Fruit fly (Drosophila melanogaster) S2 (cell line): ENCODE results near the gene Tfb5.
A peak's percentile ranks its signal among the peaks of the same experiment; 100 is the strongest.

ENCODE experiments used
- CG8478 ChIP-seq: fragments of >200 bp; optimal IDR thresholded peaks from 2 replicates; lab custom pipeline; 2018
- CTCF ChIP-seq, 2 experiments: fragments of >200 bp; optimal IDR thresholded peaks; 2 replicates each; lab custom pipeline; 2018

Tfb5 gene

dm6 chr2L:4996283-4996922, 14.2 kb downstream of the Tfb5 start:
- TF ChIP-seq CTCF (optimal IDR thresholded peaks at IDR 0.05; lab: Kevin White, UChicago) (no peak), CG8478 (lab: Kevin White, UChicago) (no peak)

DNA sequence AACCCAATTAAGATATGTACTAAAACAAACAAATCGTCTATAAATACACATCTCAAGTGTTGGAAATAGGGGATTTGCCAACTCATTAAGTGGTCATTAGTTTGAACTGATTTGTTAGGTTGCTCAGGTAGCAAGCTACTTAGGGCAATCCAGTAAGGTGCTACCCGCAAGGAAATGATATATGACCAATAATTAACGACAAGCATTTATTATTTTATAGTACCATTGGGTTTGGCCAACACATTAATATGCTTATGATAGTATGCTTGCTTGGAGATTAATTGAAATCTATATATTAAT, 14.8 kb downstream of the Tfb5 start:
- TF ChIP-seq CTCF (optimal IDR thresholded peaks at IDR 0.05; lab: Kevin White, UChicago) (no peak), CG8478 (lab: Kevin White, UChicago) (no peak)

DNA sequence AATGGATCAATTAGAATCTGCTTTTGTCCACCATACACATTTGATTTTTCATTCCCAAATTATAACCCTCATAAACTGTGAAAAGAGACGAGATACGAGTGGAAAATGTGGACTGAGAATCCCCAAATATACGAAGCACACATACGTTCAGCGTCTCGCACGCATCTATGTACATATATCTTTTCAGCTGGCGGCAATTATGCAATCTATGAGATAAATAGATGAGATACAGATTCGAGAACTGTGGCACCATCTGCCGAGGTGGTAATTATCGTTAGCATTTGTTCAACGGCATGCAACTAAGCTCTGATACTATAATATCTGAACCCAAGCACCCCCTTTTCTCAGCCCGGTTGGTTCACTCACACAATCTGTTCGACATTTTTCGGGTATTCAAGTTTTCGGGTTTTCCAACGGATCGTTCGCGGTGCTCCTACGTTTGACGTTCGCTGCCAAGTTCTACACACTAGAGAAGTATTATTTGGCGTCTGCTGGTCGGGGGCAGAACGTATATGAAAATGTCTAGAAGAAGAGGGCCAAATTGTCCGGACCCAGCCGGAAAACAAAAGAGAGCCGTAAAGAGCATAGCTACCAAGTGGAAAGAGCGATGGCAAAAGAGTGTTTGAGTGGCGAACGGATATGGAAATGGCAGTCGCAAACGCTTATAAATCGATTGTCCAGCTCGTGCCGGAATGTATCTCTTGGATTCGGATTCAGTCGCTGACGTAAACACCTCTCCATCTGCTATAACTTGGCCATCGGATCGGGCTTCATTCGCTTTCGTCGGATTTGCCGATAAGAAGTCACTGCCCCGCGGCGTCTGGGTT, 15.4 kb downstream of the Tfb5 start:
- TF ChIP-seq CTCF (optimal IDR thresholded peaks at IDR 0.05; lab: Kevin White, UChicago), result no peak
- TF ChIP-seq CG8478 (lab: Kevin White, UChicago), result no peak

DNA sequence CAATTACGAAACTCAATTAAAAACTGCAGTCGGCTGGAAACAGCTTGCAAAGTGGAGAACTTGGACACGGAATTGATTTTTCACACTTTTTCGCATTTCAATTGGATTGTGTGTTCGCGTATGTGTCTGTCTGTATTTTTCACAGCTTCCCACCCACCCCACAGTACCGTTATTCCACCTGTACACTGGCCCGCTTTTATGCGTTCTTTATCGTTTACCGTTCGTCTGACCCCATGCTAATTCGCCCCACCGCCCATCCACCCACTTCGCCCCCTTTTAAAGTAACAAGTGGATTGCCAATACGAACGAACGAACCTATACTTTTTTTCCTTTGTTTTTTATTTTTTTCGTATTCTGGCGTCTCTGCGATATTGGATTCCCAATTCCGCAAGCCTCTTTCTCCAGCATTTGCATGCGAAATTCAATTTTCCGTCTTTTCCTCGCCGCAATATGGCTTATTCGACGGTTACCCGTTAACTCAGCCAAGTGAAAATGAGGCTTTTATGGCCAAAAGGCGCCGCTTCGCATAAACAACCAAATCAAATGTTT, 28.5 kb downstream of the Tfb5 start:
- TF ChIP-seq CG8478 (lab: Kevin White, UChicago) (no peak), CTCF (optimal IDR thresholded peaks at IDR 0.05; lab: Kevin White, UChicago) (no peak)

dm6 chr2L:4981278-4981966, 29.2 kb downstream of the Tfb5 start, which contains the start of the genes CG8892 and CG34126:
Gene CG8892, minus strand, starts transcription at chr2L:4981592.
Gene CG34126, plus strand, starts transcription at chr2L:4981614.
- TF ChIP-seq CTCF (optimal IDR thresholded peaks at IDR 0.05; lab: Kevin White, UChicago), result no peak
- TF ChIP-seq CG8478 (lab: Kevin White, UChicago), result no peak

DNA sequence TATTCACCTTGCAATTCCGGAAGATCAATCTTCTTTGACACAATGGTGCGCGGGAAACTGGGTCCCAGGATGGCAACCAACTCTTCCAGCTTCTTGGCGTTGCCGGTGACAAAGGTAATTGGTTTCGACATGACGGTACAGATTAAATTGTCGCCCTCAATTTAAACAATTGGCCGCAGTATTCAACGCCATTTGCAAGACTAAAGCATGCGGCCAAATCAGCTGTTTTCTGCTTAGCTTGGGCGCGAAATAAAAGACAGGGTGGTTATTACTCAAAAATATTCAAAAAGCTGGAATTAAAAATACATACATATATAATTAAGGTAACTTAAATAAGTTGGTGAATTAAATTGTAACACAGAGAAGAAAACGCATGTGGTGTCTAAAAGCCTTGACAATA, 31.5 kb downstream of the Tfb5 start, which contains the start of gene CG8891:
CG8891 (minus strand) TSS at position 242 of the 400 bp plus-strand sequence.
- no peak for TF ChIP-seq CG8478 (lab: Kevin White, UChicago)
- no peak for TF ChIP-seq CTCF (optimal IDR thresholded peaks at IDR 0.05; lab: Kevin White, UChicago)

- TF ChIP-seq CG8478 (lab: Kevin White, UChicago), result no peak
- no peak for TF ChIP-seq CTCF (optimal IDR thresholded peaks at IDR 0.05; lab: Kevin White, UChicago)
Measured at dm6 chr2L:4976988-4977551, 33.6 kb downstream of the Tfb5 start, which contains the start of the genes Gmd and CG3792. Gene Gmd, minus strand, starts transcription at chr2L:4977023. Gene CG3792, plus strand, starts transcription at chr2L:4977312.

DNA sequence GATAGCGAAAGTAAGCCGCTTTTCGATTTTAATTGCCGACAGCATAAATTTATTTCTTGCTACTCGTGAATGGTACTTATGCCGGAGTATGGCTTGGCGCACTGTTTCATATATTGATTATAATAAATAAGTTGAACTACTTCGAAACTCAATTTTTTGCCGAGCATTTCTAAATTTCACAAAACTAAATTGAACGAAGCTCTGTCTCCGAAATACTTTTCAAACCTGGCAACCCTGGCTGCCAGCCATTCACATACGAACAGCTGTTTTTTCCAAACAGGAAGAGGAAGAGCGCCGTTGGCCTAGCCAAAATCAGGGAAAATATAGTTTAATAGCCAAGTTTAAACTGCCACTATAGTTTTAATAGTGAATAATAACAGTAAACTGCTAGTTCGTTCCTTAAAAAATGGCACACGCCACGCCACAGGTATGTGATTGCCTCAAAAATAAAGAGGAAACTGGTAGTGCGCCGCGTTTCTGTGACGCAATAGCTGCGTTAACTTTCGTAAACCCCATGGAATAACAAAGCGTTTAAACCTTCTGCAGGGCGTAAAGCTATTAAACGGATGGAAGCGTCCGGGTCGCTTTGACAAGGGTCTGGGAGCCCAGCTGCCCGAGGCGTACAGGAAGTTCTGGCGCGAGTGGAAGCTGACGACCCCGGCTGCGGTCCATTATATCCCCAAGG, 36.8 kb downstream of the Tfb5 start, which contains the start of gene mRpL28:
mRpL28 (plus strand) TSS at position 246 of the 685 bp plus-strand sequence.
- TF ChIP-seq CG8478 (lab: Kevin White, UChicago), result no peak

dm6 chr2L:4971329-4971798, 39.3 kb downstream of the Tfb5 start, which contains the start of gene CG14043:
Gene CG14043, plus strand, starts transcription at chr2L:4971702.
- TF ChIP-seq CG8478 (lab: Kevin White, UChicago), result no peak
- peak in 1 of 2 experiments; percentile 16 for TF ChIP-seq CTCF (optimal IDR thresholded peaks at IDR 0.05; lab: Kevin White, UChicago)

DNA sequence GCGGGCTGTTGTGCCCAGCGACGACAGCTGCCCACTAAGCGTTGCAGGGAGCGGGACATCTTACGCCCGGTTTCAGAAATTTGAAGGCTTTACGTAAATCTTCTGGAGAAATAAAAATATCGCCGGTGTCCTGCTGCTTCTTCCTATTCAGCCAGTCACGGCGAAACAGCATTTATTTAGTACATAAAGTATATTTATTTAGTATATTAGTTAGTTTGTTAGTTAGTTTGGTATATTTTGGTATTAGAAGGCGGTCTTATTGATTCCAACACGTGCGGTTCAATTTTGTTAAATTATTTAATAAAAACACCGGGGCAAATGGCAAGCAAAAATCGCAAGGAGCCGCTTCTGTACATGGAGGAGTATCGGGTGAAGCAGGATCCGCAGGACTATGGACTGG, 41.9 kb downstream of the Tfb5 start, which contains the start of the genes Scox and Polr1C:
Scox (minus strand) TSS at position 169 of the 400 bp plus-strand sequence.
Polr1C (plus strand) TSS at position 238 of the 400 bp plus-strand sequence.
- TF ChIP-seq CTCF (optimal IDR thresholded peaks at IDR 0.05; lab: Kevin White, UChicago) (no peak), CG8478 (lab: Kevin White, UChicago) (no peak)

- no peak for TF ChIP-seq CTCF (optimal IDR thresholded peaks at IDR 0.05; lab: Kevin White, UChicago)
- no peak for TF ChIP-seq CG8478 (lab: Kevin White, UChicago)
Measured at dm6 chr2L:4967511-4967910, 43.1 kb downstream of the Tfb5 start, which contains the start of gene eIF3i. Gene eIF3i, minus strand, starts transcription at chr2L:4967775.

DNA sequence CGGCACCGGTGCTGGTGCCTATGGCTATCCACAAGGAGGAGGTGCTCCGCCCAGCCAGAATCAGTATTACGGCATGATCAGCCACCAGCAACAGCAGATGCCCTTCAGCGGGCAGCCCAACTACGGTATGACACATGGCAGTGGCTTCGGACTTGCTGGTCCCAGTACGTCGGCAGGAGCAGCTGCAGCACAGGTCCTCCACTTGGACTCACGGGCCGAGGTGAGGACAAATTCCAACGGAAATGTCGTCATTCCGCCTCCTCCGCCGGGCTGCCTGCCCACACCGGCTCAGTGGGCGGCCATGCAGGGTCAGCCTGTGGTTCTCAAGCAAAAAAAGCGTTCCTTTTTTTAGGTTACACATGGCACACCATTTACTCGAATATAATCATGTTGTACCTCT, 44.7 kb downstream of the Tfb5 start:
- TF ChIP-seq CG8478 (lab: Kevin White, UChicago), result no peak
- TF ChIP-seq CTCF (optimal IDR thresholded peaks at IDR 0.05; lab: Kevin White, UChicago), result no peak

DNA sequence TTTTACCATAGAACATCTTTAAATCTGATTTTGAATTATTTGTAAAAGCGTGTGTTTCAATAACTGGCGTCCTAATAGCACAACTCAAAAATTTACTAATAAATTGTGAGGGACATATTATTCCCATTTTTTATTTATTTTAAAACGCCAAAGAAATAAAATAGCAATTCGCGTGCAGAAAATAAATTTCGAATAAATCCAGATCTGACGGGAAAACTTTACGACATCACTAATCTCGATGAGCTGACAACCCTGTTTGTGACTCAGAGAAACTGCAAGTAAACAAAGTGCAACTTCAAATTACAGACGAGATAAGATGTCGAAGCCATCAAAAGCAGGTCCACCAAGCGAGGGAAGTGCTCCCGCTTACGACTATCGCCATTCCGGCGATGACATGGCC, 45.2 kb downstream of the Tfb5 start, which contains the start of gene CG34125:
CG34125 (plus strand) TSS at position 254 of the 400 bp plus-strand sequence.
- TF ChIP-seq CG8478 (lab: Kevin White, UChicago) (no peak), CTCF (optimal IDR thresholded peaks at IDR 0.05; lab: Kevin White, UChicago) (no peak)
